Worm (Caenorhabditis elegans): ENCODE data around the gene ins-3.

The ins-3 gene

ce11 chrII:5952214-5952613, 38.4 kb downstream of the ins-3 start:
- no peak for TF ChIP-seq W03F9.2 (tag; optimal IDR thresholded peaks at IDR 0.05)
- no peak for TF ChIP-seq him-1 (tag; optimal IDR thresholded peaks at IDR 0.05)
- TF ChIP-seq dao-5 (tag; optimal IDR thresholded peaks at IDR 0.05), result no peak

ce11 chrII:5951745-5952144, 38.8 kb downstream of the ins-3 start:
- TF ChIP-seq him-1 (tag; optimal IDR thresholded peaks at IDR 0.05) (no peak), dao-5 (tag; optimal IDR thresholded peaks at IDR 0.05) (no peak), W03F9.2 (tag; optimal IDR thresholded peaks at IDR 0.05) (no peak)

ce11 chrII:5950657-5951056, 39.9 kb downstream of the ins-3 start:
- TF ChIP-seq dao-5 (tag; optimal IDR thresholded peaks at IDR 0.05), result no peak

- TF ChIP-seq him-1 (tag; optimal IDR thresholded peaks at IDR 0.05), result no peak
- TF ChIP-seq W03F9.2 (tag; optimal IDR thresholded peaks at IDR 0.05), result no peak
- no peak for TF ChIP-seq dao-5 (tag; optimal IDR thresholded peaks at IDR 0.05)
These were observed 41.9 kb downstream of the ins-3 start for ce11 chrII:5948681-5949080.

ce11 chrII:5946438-5946837, 44.1 kb downstream of the ins-3 start:
- TF ChIP-seq W03F9.2 (tag; optimal IDR thresholded peaks at IDR 0.05), result no peak
- TF ChIP-seq him-1 (tag; optimal IDR thresholded peaks at IDR 0.05), result no peak
- no peak for TF ChIP-seq dao-5 (tag; optimal IDR thresholded peaks at IDR 0.05)

- TF ChIP-seq W03F9.2 (tag; optimal IDR thresholded peaks at IDR 0.05), result no peak
- no peak for TF ChIP-seq dao-5 (tag; optimal IDR thresholded peaks at IDR 0.05)
- no peak for TF ChIP-seq him-1 (tag; optimal IDR thresholded peaks at IDR 0.05)
These were observed 44.8 kb downstream of the ins-3 start for ce11 chrII:5945818-5946217.

ce11 chrII:5944268-5944667, 46.3 kb downstream of the ins-3 start, which contains the start of gene B0034.2:
TSS of gene B0034.2 (minus strand) at chrII:5944368.
- no peak for TF ChIP-seq dao-5 (tag; optimal IDR thresholded peaks at IDR 0.05)

- TF ChIP-seq W03F9.2 (tag; optimal IDR thresholded peaks at IDR 0.05) (no peak), dao-5 (tag; optimal IDR thresholded peaks at IDR 0.05) (no peak), him-1 (tag; optimal IDR thresholded peaks at IDR 0.05) (peak; percentile 16)
These were observed 48.0 kb downstream of the ins-3 start, which contains the start of gene F28B12.1 for ce11 chrII:5942593-5942992. TSS of gene F28B12.1 (plus strand) at chrII:5942927.

ce11 chrII:5940815-5941214, 49.8 kb downstream of the ins-3 start, which contains the start of gene F28B12.6:
TSS of gene F28B12.6 (plus strand) at chrII:5940863.
- TF ChIP-seq dao-5 (tag; optimal IDR thresholded peaks at IDR 0.05) (no peak), W03F9.2 (tag; optimal IDR thresholded peaks at IDR 0.05) (no peak), him-1 (tag; optimal IDR thresholded peaks at IDR 0.05) (no peak)

Measured in whole organism, L4/young adult.